Fruit fly (Drosophila melanogaster): Measurements from ENCODE around the gene CG5050.

The CG5050 gene

DNA sequence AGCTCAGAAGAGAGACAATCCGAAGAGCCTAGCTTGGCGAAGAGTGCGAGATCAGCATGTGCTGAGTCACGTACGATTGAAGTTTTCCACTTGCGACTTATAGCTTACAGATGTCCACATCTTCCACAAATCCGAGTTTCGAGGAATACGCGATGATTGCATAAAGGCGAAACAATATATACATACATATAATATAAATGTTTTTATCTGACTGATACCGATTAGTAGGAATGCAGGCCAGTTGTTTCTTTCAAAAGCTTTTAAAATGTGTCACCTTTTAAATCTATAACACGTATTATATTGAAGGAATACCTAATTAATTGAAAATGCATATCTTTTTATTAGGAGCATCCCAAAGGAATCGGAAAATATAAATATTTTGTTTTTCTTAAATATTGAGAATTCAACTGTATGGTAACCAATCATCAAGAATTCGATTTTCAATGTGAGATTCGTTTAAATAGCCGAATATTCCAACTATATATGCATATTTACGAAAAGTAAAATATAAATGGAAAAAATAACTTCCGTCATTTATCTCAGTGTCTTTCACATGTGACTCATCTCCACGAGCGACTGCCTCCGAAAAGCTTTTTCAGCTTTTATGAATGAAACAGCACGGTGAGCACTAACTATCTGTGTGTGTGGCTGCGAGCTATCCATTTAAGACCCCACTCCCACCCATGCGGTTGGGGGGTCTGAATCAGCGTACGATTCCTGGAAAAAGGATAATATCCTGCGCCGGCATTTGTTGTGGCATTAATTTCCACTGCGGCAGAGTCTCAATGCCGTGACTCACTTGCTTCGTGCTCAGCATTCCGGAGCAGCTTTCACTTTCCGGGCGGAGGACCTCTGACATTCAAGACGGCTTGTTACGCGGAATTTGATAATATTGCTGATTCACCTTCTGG lies 2.0 kb upstream of the CG5050 start:
- TF ChIP-seq Rel (GFP tag; optimal IDR thresholded peaks at IDR 0.05): no peak
- TF ChIP-seq Rel (tag; optimal IDR thresholded peaks at IDR 0.05): no peak
- TF ChIP-seq h (GFP tag; optimal IDR thresholded peaks at IDR 0.05): peak; percentile 82
- peak; percentile 47 for TF ChIP-seq woc (GFP tag; optimal IDR thresholded peaks at IDR 0.05)
- no peak for TF ChIP-seq usp (GFP tag; optimal IDR thresholded peaks at IDR 0.05)
- TF ChIP-seq Sp1 (GFP tag; optimal IDR thresholded peaks at IDR 0.05): peak; percentile 75
- TF ChIP-seq N (GFP tag; optimal IDR thresholded peaks at IDR 0.05): no peak
- no peak for TF ChIP-seq Myc (optimal IDR thresholded peaks at IDR 0.05)
- TF ChIP-seq jim (GFP tag; optimal IDR thresholded peaks at IDR 0.05): no peak
- no peak for TF ChIP-seq sage (GFP tag; optimal IDR thresholded peaks at IDR 0.05)
- peak; percentile 8 for TF ChIP-seq tai (GFP tag; optimal IDR thresholded peaks at IDR 0.05)
- TF ChIP-seq brk (GFP tag; optimal IDR thresholded peaks at IDR 0.05): peak; percentile 3
- TF ChIP-seq CG32264 (GFP tag; optimal IDR thresholded peaks at IDR 0.05): peak; percentile 27
- no peak for TF ChIP-seq Mio (GFP tag; optimal IDR thresholded peaks at IDR 0.05)
- no peak for TF ChIP-seq Abd-B (GFP tag; optimal IDR thresholded peaks at IDR 0.05)
- TF ChIP-seq lola (GFP tag; optimal IDR thresholded peaks at IDR 0.05): no peak
- peak; percentile 20 for TF ChIP-seq dmrt93B (GFP tag; optimal IDR thresholded peaks at IDR 0.05)
- TF ChIP-seq ey (GFP tag; optimal IDR thresholded peaks at IDR 0.05): peak; percentile 77
- peak; percentile 65 for TF ChIP-seq psq (GFP tag; optimal IDR thresholded peaks at IDR 0.05)
- TF ChIP-seq pan (optimal IDR thresholded peaks at IDR 0.05): no peak
- no peak for TF ChIP-seq Hr83 (GFP tag; optimal IDR thresholded peaks at IDR 0.05; ENCODE audit: poor library complexity, severe bottlenecking)
- TF ChIP-seq Dfd (GFP tag; optimal IDR thresholded peaks at IDR 0.05): no peak
- TF ChIP-seq sv (GFP tag; optimal IDR thresholded peaks at IDR 0.05): peak; percentile 7
- no peak for TF ChIP-seq CrebA (GFP tag; optimal IDR thresholded peaks at IDR 0.05; ENCODE audit: borderline replicate concordance)
- peak; percentile 79 for TF ChIP-seq fru (GFP tag; optimal IDR thresholded peaks at IDR 0.05)
- peak; percentile 32 for TF ChIP-seq Dif (GFP tag; optimal IDR thresholded peaks at IDR 0.05; ENCODE audit: partially characterized antibody)
- TF ChIP-seq dl (GFP tag; optimal IDR thresholded peaks at IDR 0.05; ENCODE audit: insufficient read depth in 1 of 2, partially characterized antibody in 2 of 2): peak in 1 of 2 experiments; percentile 63
- TF ChIP-seq Jra (GFP tag; optimal IDR thresholded peaks at IDR 0.05): peak; percentile 71
- no peak for TF ChIP-seq dsf (GFP tag; optimal IDR thresholded peaks at IDR 0.05; ENCODE audit: borderline replicate concordance)
- peak; percentile 43 for TF ChIP-seq CG9705 (GFP tag; optimal IDR thresholded peaks at IDR 0.05)
- peak; percentile 78 for TF ChIP-seq OdsH (GFP tag; optimal IDR thresholded peaks at IDR 0.05)
- no peak for TF ChIP-seq GATAd (GFP tag; optimal IDR thresholded peaks at IDR 0.05)
- TF ChIP-seq HLH106 (tag; optimal IDR thresholded peaks at IDR 0.05): peak; percentile 72
- no peak for TF ChIP-seq Hr78 (GFP tag; optimal IDR thresholded peaks at IDR 0.05)
- TF ChIP-seq Hnf4 (GFP tag; optimal IDR thresholded peaks at IDR 0.05): peak; percentile 73
- peak; percentile 64 for TF ChIP-seq br (GFP tag; optimal IDR thresholded peaks at IDR 0.05)
- peak in 1 of 2 experiments; percentile 83 for TF ChIP-seq foxo (GFP tag; optimal IDR thresholded peaks at IDR 0.05)
- no peak for TF ChIP-seq Vsx2 (GFP tag; optimal IDR thresholded peaks at IDR 0.05; ENCODE audit: partially characterized antibody)
- peak; percentile 86 for TF ChIP-seq rgr (GFP tag; optimal IDR thresholded peaks at IDR 0.05)

DNA sequence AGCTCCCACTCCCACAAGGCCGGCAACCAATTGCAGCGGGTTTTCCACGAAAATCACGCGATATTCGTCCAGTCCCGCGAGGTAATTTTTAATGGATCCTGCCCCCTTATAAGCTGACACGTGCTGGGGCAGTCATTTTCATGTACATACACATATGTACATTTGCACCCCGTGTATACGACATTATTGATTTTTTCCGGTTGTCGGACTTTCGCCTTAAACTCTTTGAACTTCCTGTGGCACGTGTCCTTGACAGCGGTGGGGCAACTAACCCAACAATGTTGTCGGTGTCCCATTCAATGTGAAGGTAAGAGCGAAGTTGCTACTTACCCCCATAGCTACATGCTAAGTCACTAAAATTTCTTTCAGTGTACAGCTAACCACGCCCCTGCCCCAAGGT lies 640 bp upstream of the CG5050 start:
- no peak for TF ChIP-seq Vsx2 (GFP tag; optimal IDR thresholded peaks at IDR 0.05; ENCODE audit: partially characterized antibody)
- no peak for TF ChIP-seq OdsH (GFP tag; optimal IDR thresholded peaks at IDR 0.05)
- TF ChIP-seq Rel (GFP tag; optimal IDR thresholded peaks at IDR 0.05): no peak
- no peak for TF ChIP-seq Rel (tag; optimal IDR thresholded peaks at IDR 0.05)
- TF ChIP-seq usp (GFP tag; optimal IDR thresholded peaks at IDR 0.05): no peak
- TF ChIP-seq psq (GFP tag; optimal IDR thresholded peaks at IDR 0.05): no peak
- TF ChIP-seq tai (GFP tag; optimal IDR thresholded peaks at IDR 0.05): no peak
- TF ChIP-seq Dfd (GFP tag; optimal IDR thresholded peaks at IDR 0.05): no peak
- TF ChIP-seq pan (optimal IDR thresholded peaks at IDR 0.05): no peak
- TF ChIP-seq Hnf4 (GFP tag; optimal IDR thresholded peaks at IDR 0.05): no peak
- TF ChIP-seq sage (GFP tag; optimal IDR thresholded peaks at IDR 0.05): no peak
- no peak for TF ChIP-seq Mio (GFP tag; optimal IDR thresholded peaks at IDR 0.05)
- no peak for TF ChIP-seq sv (GFP tag; optimal IDR thresholded peaks at IDR 0.05)
- TF ChIP-seq dmrt93B (GFP tag; optimal IDR thresholded peaks at IDR 0.05): no peak
- no peak for TF ChIP-seq jim (GFP tag; optimal IDR thresholded peaks at IDR 0.05)
- TF ChIP-seq CrebA (GFP tag; optimal IDR thresholded peaks at IDR 0.05; ENCODE audit: borderline replicate concordance): no peak
- no peak for TF ChIP-seq rgr (GFP tag; optimal IDR thresholded peaks at IDR 0.05)
- TF ChIP-seq woc (GFP tag; optimal IDR thresholded peaks at IDR 0.05): no peak
- TF ChIP-seq N (GFP tag; optimal IDR thresholded peaks at IDR 0.05): no peak
